Fruit fly (Drosophila melanogaster): Measurements from ENCODE around the gene CG2772.
A peak's percentile ranks its signal among the peaks of the same experiment; 100 is the strongest.

CG2772 gene

DNA sequence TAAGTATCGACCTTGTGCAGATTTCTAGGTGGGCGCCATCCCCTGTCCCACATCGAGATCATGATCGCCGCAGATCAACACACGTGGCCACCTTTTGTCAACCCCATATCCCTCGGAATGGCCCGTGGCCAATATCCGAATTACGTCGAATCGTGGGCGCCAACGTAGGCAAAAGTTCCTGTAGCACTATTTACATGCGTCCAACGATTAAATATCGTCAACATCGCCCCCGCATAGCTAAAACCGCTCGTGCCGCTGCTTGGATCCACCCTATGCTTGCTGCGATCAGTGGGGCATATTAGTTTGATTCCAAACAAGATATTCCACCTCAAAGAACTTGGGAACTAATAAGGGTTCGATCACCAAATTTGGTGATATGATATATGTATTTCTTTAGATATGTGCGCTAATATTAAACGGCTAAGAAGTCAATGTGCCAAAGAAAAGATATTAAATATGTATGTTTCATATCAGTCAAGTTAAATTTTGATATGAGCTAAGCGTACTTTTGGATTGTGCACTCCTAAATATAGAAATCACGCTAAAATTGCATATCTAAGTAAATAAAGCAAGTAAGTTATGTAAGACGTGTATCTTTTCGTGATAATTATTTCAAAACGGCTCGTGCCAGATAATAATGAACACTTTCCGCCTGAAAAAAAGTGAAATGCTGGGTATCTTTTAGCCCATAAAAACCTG lies 31.4 kb downstream of the CG2772 start:
- TF ChIP-seq pdm3 (GFP tag; optimal IDR thresholded peaks at IDR 0.05): peak; percentile 14
- peak; percentile 4 for TF ChIP-seq topi (GFP tag; optimal IDR thresholded peaks at IDR 0.05)
- peak; percentile 18 for TF ChIP-seq CG3919 (GFP tag; optimal IDR thresholded peaks at IDR 0.05)
- TF ChIP-seq CG10631 (GFP tag; optimal IDR thresholded peaks at IDR 0.05): peak; percentile 3
- TF ChIP-seq CG11294 (GFP tag; IDR thresholded peaks at IDR 0.05): no peak
- TF ChIP-seq achi (GFP tag; optimal IDR thresholded peaks at IDR 0.05): peak; percentile 1
- peak; percentile 29 for TF ChIP-seq CG4318 (GFP tag; optimal IDR thresholded peaks at IDR 0.05)
- TF ChIP-seq fkh (GFP tag; optimal IDR thresholded peaks at IDR 0.05): peak; percentile 41
- TF ChIP-seq CG6276 (GFP tag; optimal IDR thresholded peaks at IDR 0.05): peak; percentile 8
- peak; percentile 54 for TF ChIP-seq net (GFP tag; optimal IDR thresholded peaks at IDR 0.05)
- peak; percentile 70 for TF ChIP-seq CG32006 (GFP tag; optimal IDR thresholded peaks at IDR 0.05)
- TF ChIP-seq OdsH (GFP tag; optimal IDR thresholded peaks at IDR 0.05): peak; percentile 40
- TF ChIP-seq Hr4 (GFP tag; optimal IDR thresholded peaks at IDR 0.05): peak; percentile 61
- TF ChIP-seq Ets96B (tag; optimal IDR thresholded peaks at IDR 0.05): no peak
- TF ChIP-seq CG8119 (GFP tag; IDR thresholded peaks at IDR 0.05): peak; percentile 41; the same call in 1 of the 3 replicates
- peak; percentile 84 for TF ChIP-seq Eip78C (GFP tag)
- TF ChIP-seq CG10669 (GFP tag; optimal IDR thresholded peaks at IDR 0.05): no peak
- peak; percentile 6 for TF ChIP-seq lz (GFP tag; optimal IDR thresholded peaks at IDR 0.05)
- TF ChIP-seq Blimp-1 (GFP tag; optimal IDR thresholded peaks at IDR 0.05): no peak
- TF ChIP-seq CG9139 (GFP tag; optimal IDR thresholded peaks at IDR 0.05): no peak
- TF ChIP-seq Sox14 (GFP tag; optimal IDR thresholded peaks at IDR 0.05): peak; percentile 25

- TF ChIP-seq CG8319 (GFP tag; optimal IDR thresholded peaks at IDR 0.05) (peak; percentile 24), CG6854 (GFP tag; optimal IDR thresholded peaks at IDR 0.05) (peak; percentile 30), CG6792 (GFP tag; optimal IDR thresholded peaks at IDR 0.05) (peak; percentile 39), CG3919 (GFP tag; optimal IDR thresholded peaks at IDR 0.05) (peak; percentile 49), CG6808 (GFP tag; optimal IDR thresholded peaks at IDR 0.05) (peak; percentile 44), fd85E (GFP tag; optimal IDR thresholded peaks at IDR 0.05) (peak; percentile 38), CG9139 (GFP tag; optimal IDR thresholded peaks at IDR 0.05) (peak; percentile 79), CG11902 (GFP tag; optimal IDR thresholded peaks at IDR 0.05) (no peak), CG6163 (GFP tag; IDR thresholded peaks at IDR 0.05) (peak; percentile 66), esn (GFP tag; optimal IDR thresholded peaks at IDR 0.05) (peak; percentile 46), acj6 (GFP tag; optimal IDR thresholded peaks at IDR 0.05) (no peak), topi (GFP tag; optimal IDR thresholded peaks at IDR 0.05) (peak; percentile 43), CG31627 (GFP tag; optimal IDR thresholded peaks at IDR 0.05) (no peak), net (GFP tag; optimal IDR thresholded peaks at IDR 0.05) (peak; percentile 45), dac (GFP tag; optimal IDR thresholded peaks at IDR 0.05) (no peak), eg (GFP tag; IDR thresholded peaks at IDR 0.05) (peak; percentile 71; the same call in 2 of the 3 replicates), Met (GFP tag; optimal IDR thresholded peaks at IDR 0.05) (peak; percentile 17), CG11294 (GFP tag; IDR thresholded peaks at IDR 0.05) (peak; percentile 10; the same call in 1 of the 2 replicates), CG34406 (GFP tag; optimal IDR thresholded peaks at IDR 0.05) (no peak), cyc (GFP tag; optimal IDR thresholded peaks at IDR 0.05) (no peak), CG11762 (GFP tag; optimal IDR thresholded peaks at IDR 0.05; ENCODE audit: insufficient read depth) (peak; percentile 40), spab (GFP tag; optimal IDR thresholded peaks at IDR 0.05) (no peak), CG16779 (tag; optimal IDR thresholded peaks at IDR 0.05) (peak; percentile 62), Gug (GFP tag; IDR thresholded peaks at IDR 0.05) (no peak), CG7368 (GFP tag; optimal IDR thresholded peaks at IDR 0.05) (peak; percentile 34), CG32006 (GFP tag; optimal IDR thresholded peaks at IDR 0.05) (no peak), salr (GFP tag; optimal IDR thresholded peaks at IDR 0.05) (peak in 1 of 2 experiments; percentile 8), CG8119 (GFP tag; IDR thresholded peaks at IDR 0.05) (peak; percentile 47; the same call in 2 of the 3 replicates), dsx (GFP tag; optimal IDR thresholded peaks at IDR 0.05; ENCODE audit: poor library complexity, severe bottlenecking) (peak; percentile 57), lz (GFP tag; optimal IDR thresholded peaks at IDR 0.05) (no peak), CG6276 (GFP tag; optimal IDR thresholded peaks at IDR 0.05) (peak; percentile 1), Hr38 (GFP tag; optimal IDR thresholded peaks at IDR 0.05) (no peak), CG15336 (GFP tag; IDR thresholded peaks at IDR 0.05) (peak; percentile 46), vri (GFP tag; optimal IDR thresholded peaks at IDR 0.05) (peak; percentile 79), achi (GFP tag; optimal IDR thresholded peaks at IDR 0.05) (no peak)
These were observed 32.5 kb downstream of the CG2772 start, which contains the start of gene Thor for dm6 chr2L:3478034-3478880. Thor (plus strand) TSS chr2L:3478434.
